Worm (Caenorhabditis elegans) whole organism, late embryonic: ENCODE results near the gene Y57G11B.3.

Experiments used
- C08G9.2 ChIP-seq: sonication (generic microtip); optimal IDR thresholded peaks from 2 replicates; lab custom pipeline; 2016; ENCODE audit warnings: mild to moderate bottlenecking, missing genetic modification characterization, moderate library complexity, missing compliant biosample characterization
- C38D4.7 ChIP-seq: fragments of 200-800 bp; sonication (Bioruptor generic); optimal IDR thresholded peaks from 2 replicates; lab custom pipeline; 2018; ENCODE audit warnings: mild to moderate bottlenecking, missing genetic modification characterization, moderate library complexity, missing compliant biosample characterization
- F13H6.1 ChIP-seq: sonication (generic microtip); optimal IDR thresholded peaks from 2 replicates; lab custom pipeline; 2016; ENCODE audit warnings: missing genetic modification characterization, missing compliant biosample characterization
- K09A11.1 ChIP-seq: sonication (generic microtip); optimal IDR thresholded peaks from 2 replicates; lab custom pipeline; 2017; ENCODE audit warnings: antibody characterized with exemption, mild to moderate bottlenecking, missing genetic modification characterization, missing compliant biosample characterization; ENCODE audit not compliant: insufficient read depth
- T23F11.4 ChIP-seq: fragments of 200-800 bp; sonication (Bioruptor generic); optimal IDR thresholded peaks from 2 replicates; lab custom pipeline; 2018; ENCODE audit warnings: mild to moderate bottlenecking, missing genetic modification characterization, missing compliant biosample characterization
- Y22D7AL.16 ChIP-seq: sonication (generic microtip); optimal IDR thresholded peaks from 2 replicates; lab custom pipeline; 2016; ENCODE audit warnings: missing genetic modification characterization, missing compliant biosample characterization
- ceh-18 ChIP-seq: sonication (generic microtip); optimal IDR thresholded peaks from 2 replicates; lab custom pipeline; 2016; ENCODE audit warnings: missing genetic modification characterization, missing compliant biosample characterization
- ceh-19 ChIP-seq: fragments of 200-800 bp; sonication (Bioruptor generic); optimal IDR thresholded peaks from 2 replicates; lab custom pipeline; 2018; ENCODE audit warnings: mild to moderate bottlenecking, missing genetic modification characterization, missing compliant biosample characterization
- ceh-2 ChIP-seq: sonication (generic microtip); optimal IDR thresholded peaks from 2 replicates; lab custom pipeline; 2016; ENCODE audit warnings: missing genotype, missing genetic modification characterization, missing compliant biosample characterization
- ceh-22 ChIP-seq: sonication (generic microtip); optimal IDR thresholded peaks from 2 replicates; lab custom pipeline; 2017; ENCODE audit warnings: missing biosample characterization, missing genetic modification characterization
- ceh-30 ChIP-seq: fragments of 150-350 bp; optimal IDR thresholded peaks from 2 replicates; lab custom pipeline; 2014; ENCODE audit warnings: missing biosample characterization, missing genetic modification characterization
- ceh-45 ChIP-seq: fragments of 200-800 bp; sonication (Bioruptor generic); IDR thresholded peaks from 2 replicates; pipeline ENCODE4 v1.3.6; 2022; ENCODE audit warnings: missing genetic modification reagents, missing genetic modification characterization, missing compliant biosample characterization
- che-1 ChIP-seq: sonication (generic microtip); optimal IDR thresholded peaks from 2 replicates; lab custom pipeline; 2016; ENCODE audit warnings: mild to moderate bottlenecking, missing genetic modification characterization, missing compliant biosample characterization
- dmd-4 ChIP-seq: sonication (generic microtip); optimal IDR thresholded peaks from 2 replicates; lab custom pipeline; 2016; ENCODE audit warnings: borderline replicate concordance, missing genetic modification characterization, missing compliant biosample characterization
- dve-1 ChIP-seq: sonication (generic microtip); optimal IDR thresholded peaks from 2 replicates; lab custom pipeline; 2017; ENCODE audit warnings: antibody characterized with exemption, mild to moderate bottlenecking, missing genetic modification characterization, missing compliant biosample characterization
- elt-2 ChIP-seq: sonication (generic microtip); optimal IDR thresholded peaks from 2 replicates; lab custom pipeline; 2016; ENCODE audit warnings: missing genetic modification reagents, missing genetic modification characterization, missing compliant biosample characterization
- elt-4 ChIP-seq: sonication (generic microtip); optimal IDR thresholded peaks from 2 replicates; lab custom pipeline; 2016; ENCODE audit warnings: missing genetic modification characterization, missing compliant biosample characterization
- fax-1 ChIP-seq: sonication (generic microtip); optimal IDR thresholded peaks from 2 replicates; lab custom pipeline; 2016; ENCODE audit warnings: missing genotype, missing genetic modification characterization, missing compliant biosample characterization
- fkh-10 ChIP-seq: fragments of 150-350 bp; optimal IDR thresholded peaks from 2 replicates; lab custom pipeline; 2014; ENCODE audit warnings: missing biosample characterization, missing genetic modification reagents, missing genetic modification characterization
- fkh-6 ChIP-seq: sonication (generic microtip); optimal IDR thresholded peaks from 2 replicates; lab custom pipeline; 2016; ENCODE audit warnings: missing genetic modification characterization, missing compliant biosample characterization
- gmeb-2 ChIP-seq: sonication (generic microtip); optimal IDR thresholded peaks from 2 replicates; lab custom pipeline; 2016; ENCODE audit warnings: missing genetic modification characterization, inconsistent platforms, missing compliant biosample characterization
- hlh-15 ChIP-seq: sonication (generic microtip); optimal IDR thresholded peaks from 2 replicates; lab custom pipeline; 2016; ENCODE audit warnings: missing genetic modification characterization, missing compliant biosample characterization
- hlh-6 ChIP-seq: sonication (generic microtip); optimal IDR thresholded peaks from 2 replicates; lab custom pipeline; 2016; ENCODE audit warnings: missing genotype, missing genetic modification characterization, missing compliant biosample characterization
- hlh-8 ChIP-seq: sonication (generic microtip); optimal IDR thresholded peaks from 2 replicates; lab custom pipeline; 2016; ENCODE audit warnings: missing genotype, missing genetic modification characterization, missing compliant biosample characterization
- madf-2 ChIP-seq: sonication (generic microtip); optimal IDR thresholded peaks from 2 replicates; lab custom pipeline; 2017; ENCODE audit warnings: missing genetic modification characterization, missing compliant biosample characterization
- mec-3 ChIP-seq: sonication (generic microtip); optimal IDR thresholded peaks from 2 replicates; lab custom pipeline; 2016; ENCODE audit warnings: borderline replicate concordance, missing genetic modification characterization, missing compliant biosample characterization
- nfya-1 ChIP-seq: sonication (generic microtip); optimal IDR thresholded peaks from 2 replicates; lab custom pipeline; 2017; ENCODE audit warnings: missing genetic modification characterization, mild to moderate bottlenecking, missing compliant biosample characterization, antibody characterized with exemption, moderate library complexity
- nhr-11 ChIP-seq: fragments of 150-350 bp; optimal IDR thresholded peaks from 2 replicates; lab custom pipeline; 2014; ENCODE audit warnings: missing biosample characterization, missing genetic modification characterization
- npax-4 ChIP-seq: sonication (generic microtip); optimal IDR thresholded peaks from 2 replicates; lab custom pipeline; 2016; ENCODE audit warnings: missing genetic modification characterization, missing compliant biosample characterization
- odd-2 ChIP-seq: sonication (generic microtip); optimal IDR thresholded peaks from 2 replicates; lab custom pipeline; 2017; ENCODE audit warnings: antibody characterized with exemption, mild to moderate bottlenecking, missing genetic modification characterization, missing compliant biosample characterization
- pat-9 ChIP-seq: fragments of 200-800 bp; sonication (Bioruptor generic); optimal IDR thresholded peaks from 2 replicates; lab custom pipeline; 2018; ENCODE audit warnings: mild to moderate bottlenecking, missing genetic modification characterization, moderate library complexity, missing compliant biosample characterization
- pax-1 ChIP-seq: fragments of 150-350 bp; optimal IDR thresholded peaks from 2 replicates; lab custom pipeline; 2014; ENCODE audit warnings: missing biosample characterization, missing genetic modification characterization
- pha-2 ChIP-seq: sonication (generic microtip); optimal IDR thresholded peaks from 2 replicates; lab custom pipeline; 2017; ENCODE audit warnings: mild to moderate bottlenecking, missing genetic modification characterization, missing compliant biosample characterization
- pqm-1 ChIP-seq: sonication (generic microtip); optimal IDR thresholded peaks from 2 replicates; lab custom pipeline; 2016; ENCODE audit warnings: missing genetic modification characterization, missing compliant biosample characterization
- rnt-1 ChIP-seq: sonication (generic microtip); optimal IDR thresholded peaks from 2 replicates; lab custom pipeline; 2016; ENCODE audit warnings: missing genetic modification characterization, missing compliant biosample characterization
- unc-3 ChIP-seq, 2 experiments: fragments of 200-800 bp in 1 of 2; sonication (Bioruptor generic) in 1 of 2; sonication (generic microtip) in 1 of 2; conservative IDR thresholded peaks in 1 of 2; optimal IDR thresholded peaks in 1 of 2; 2 replicates each; pipeline versions ENCODE4 v1.3.6 to Lab custom; 2016 to 2022; ENCODE audit warnings: missing compliant biosample characterization in 2 of 2, missing genetic modification characterization in 2 of 2, missing genetic modification reagents in 1 of 2
- unc-42 ChIP-seq: sonication (generic microtip); optimal IDR thresholded peaks from 2 replicates; lab custom pipeline; 2016; ENCODE audit warnings: missing genotype, missing genetic modification characterization, missing compliant biosample characterization
- unc-55 ChIP-seq: sonication (generic microtip); optimal IDR thresholded peaks from 2 replicates; lab custom pipeline; 2017; ENCODE audit warnings: missing biosample characterization, missing genetic modification reagents, missing genetic modification characterization
- ztf-16 ChIP-seq: sonication (generic microtip); optimal IDR thresholded peaks from 2 replicates; lab custom pipeline; 2017; ENCODE audit warnings: missing genetic modification characterization, missing compliant biosample characterization

Gene Y57G11B.3

ce11 chrIV:14594249-14594648, 20.1 kb upstream of the Y57G11B.3 start:
- TF ChIP-seq elt-2 (tag; lab: Kevin White, UChicago) (peak; percentile 95), mec-3 (tag; lab: Kevin White, UChicago) (no peak), pqm-1 (tag; lab: Kevin White, UChicago) (peak; percentile 94), dve-1 (tag; lab: Kevin White, UChicago) (peak; percentile 48), nfya-1 (peak; percentile 41), nhr-11 (tag; lab: Kevin White, UChicago) (no peak)

ce11 chrIV:14587589-14587988, 13.4 kb upstream of the Y57G11B.3 start:
- TF ChIP-seq hlh-15 (tag; lab: Kevin White, UChicago) (no peak), mec-3 (tag; lab: Kevin White, UChicago) (no peak), odd-2 (tag; lab: Kevin White, UChicago) (no peak), pat-9 (tag; lab: Kevin White, UChicago) (no peak), C38D4.7 (GFP tag; lab: Kevin White, UChicago) (no peak), Y22D7AL.16 (tag; lab: Kevin White, UChicago) (no peak), che-1 (tag; lab: Kevin White, UChicago) (no peak), C08G9.2 (tag; lab: Kevin White, UChicago) (no peak), npax-4 (tag; lab: Kevin White, UChicago) (no peak), fkh-6 (tag; lab: Kevin White, UChicago) (no peak), pha-2 (tag; lab: Kevin White, UChicago) (no peak), dve-1 (tag; lab: Kevin White, UChicago) (no peak), unc-3 (GFP tag; conservative IDR thresholded peaks at IDR 0.05; lab: Robert Waterston, UW) (no peak), unc-3 (tag; optimal IDR thresholded peaks at IDR 0.05; lab: Kevin White, UChicago) (no peak), unc-55 (GFP tag; lab: Kevin White, UChicago) (no peak), fkh-10 (GFP tag; lab: Kevin White, UChicago) (no peak), nhr-11 (tag; lab: Kevin White, UChicago) (no peak), elt-4 (tag; lab: Kevin White, UChicago) (no peak)

- TF ChIP-seq ceh-18 (tag; lab: Kevin White, UChicago), result no peak
- no peak for TF ChIP-seq pax-1 (tag; lab: Kevin White, UChicago)
- no peak for TF ChIP-seq madf-2 (tag; lab: Kevin White, UChicago)
- no peak for TF ChIP-seq pha-2 (tag; lab: Kevin White, UChicago)
- no peak for TF ChIP-seq ceh-19 (GFP tag; lab: Kevin White, UChicago)
- TF ChIP-seq hlh-15 (tag; lab: Kevin White, UChicago), result no peak
- no peak for TF ChIP-seq unc-42 (tag; lab: Kevin White, UChicago)
- no peak for TF ChIP-seq hlh-8
- no peak for TF ChIP-seq ceh-22
- no peak for TF ChIP-seq F13H6.1 (tag; lab: Kevin White, UChicago)
- TF ChIP-seq elt-2 (tag; lab: Kevin White, UChicago), result no peak
- TF ChIP-seq hlh-6 (tag; lab: Kevin White, UChicago), result no peak
Observed at ce11 chrIV:14586759-14587158, 12.6 kb upstream of the Y57G11B.3 start.

- no peak for TF ChIP-seq rnt-1
- TF ChIP-seq C08G9.2 (tag; lab: Kevin White, UChicago), result no peak
- no peak for TF ChIP-seq fax-1 (tag; lab: Kevin White, UChicago)
- no peak for TF ChIP-seq Y22D7AL.16 (tag; lab: Kevin White, UChicago)
- no peak for TF ChIP-seq mec-3 (tag; lab: Kevin White, UChicago)
- TF ChIP-seq madf-2 (tag; lab: Kevin White, UChicago), result no peak
- no peak for TF ChIP-seq ceh-45 (GFP tag; lab: Robert Waterston, UW)
- no peak for TF ChIP-seq gmeb-2 (tag; lab: Kevin White, UChicago)
- no peak for TF ChIP-seq K09A11.1 (tag; lab: Kevin White, UChicago)
- TF ChIP-seq ceh-2 (tag; lab: Kevin White, UChicago), result no peak
- no peak for TF ChIP-seq ceh-30 (tag; lab: Kevin White, UChicago)
- TF ChIP-seq ztf-16 (tag; lab: Kevin White, UChicago), result no peak
- TF ChIP-seq dmd-4 (tag; lab: Kevin White, UChicago), result no peak
- TF ChIP-seq T23F11.4 (GFP tag; lab: Kevin White, UChicago), result no peak
Observed at ce11 chrIV:14580939-14581338, 6.8 kb upstream of the Y57G11B.3 start, which contains the start of gene irld-18. TSS of gene irld-18 (minus strand) at chrIV:14581039.
